Worm (Caenorhabditis elegans) whole organism, L4/young adult: Measurements from ENCODE around the gene R07E5.17.

Experiments
- W03F9.2 ChIP-seq: fragments of 150-350 bp; optimal IDR thresholded peaks from 2 replicates; lab custom pipeline; 2014; ENCODE audit warnings: missing biosample characterization, missing genetic modification characterization
- dao-5 ChIP-seq: sonication (generic microtip); optimal IDR thresholded peaks from 2 replicates; lab custom pipeline; 2016; ENCODE audit warnings: missing genotype, missing genetic modification characterization, moderate library complexity, missing compliant biosample characterization
- him-1 ChIP-seq: sonication (generic microtip); optimal IDR thresholded peaks from 2 replicates; lab custom pipeline; 2016; ENCODE audit warnings: missing genotype, missing genetic modification reagents, missing genetic modification characterization, missing compliant biosample characterization

DNA sequence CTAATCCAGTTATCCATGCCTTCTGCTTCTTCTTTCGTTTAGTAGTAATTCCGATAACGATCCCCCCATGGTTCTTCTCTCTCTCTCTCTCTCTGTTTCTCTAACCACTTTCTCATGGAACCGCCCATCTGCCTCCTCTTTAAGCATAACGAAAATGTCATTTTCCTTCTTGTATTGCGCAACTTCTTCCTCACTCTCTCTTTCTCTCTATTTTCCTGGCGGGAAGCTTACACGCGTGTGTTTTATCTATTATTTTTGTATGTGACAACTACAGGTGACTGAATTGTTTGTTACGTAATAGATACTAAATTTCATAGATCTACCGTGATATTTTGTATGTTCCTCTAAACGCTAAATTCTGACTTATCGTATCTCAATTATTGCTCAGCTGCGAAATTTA is 13.8 kb downstream of the R07E5.17 start:
- TF ChIP-seq dao-5 (tag; lab: Kevin White, UChicago) (no peak), W03F9.2 (tag; lab: Kevin White, UChicago) (no peak), him-1 (tag; lab: Kevin White, UChicago) (no peak)
